Worm (Caenorhabditis elegans) whole organism, midembryonic: ENCODE data around the gene sdpn-1.

Experiments used
- T22C8.4 ChIP-seq: fragments of 200-800 bp; sonication (Bioruptor generic); IDR thresholded peaks from 2 replicates; pipeline ENCODE4 v1.3.6; 2022; ENCODE audit warnings: missing genetic modification characterization, missing compliant biosample characterization
- flt-1 ChIP-seq: fragments of 200-800 bp; sonication (Bioruptor generic); IDR thresholded peaks from 2 replicates; pipeline ENCODE4 v1.3.6; 2022; ENCODE audit warnings: missing genetic modification characterization, missing compliant biosample characterization
- klf-2 ChIP-seq: fragments of 200-800 bp; sonication (Bioruptor generic); conservative IDR thresholded peaks from 2 replicates; pipeline ENCODE4 v1.3.6; 2022; ENCODE audit warnings: missing genetic modification reagents, missing genetic modification characterization, missing compliant biosample characterization
- med-1 ChIP-seq: sonication (generic microtip); optimal IDR thresholded peaks from 2 replicates; lab custom pipeline; 2017; ENCODE audit warnings: missing genetic modification characterization, mild to moderate bottlenecking, missing compliant biosample characterization, antibody characterized with exemption, missing genetic modification reagents; ENCODE audit not compliant: insufficient read depth
- tab-1 ChIP-seq: fragments of 200-800 bp; sonication (Bioruptor generic); IDR thresholded peaks from 2 replicates; pipeline ENCODE4 v1.3.6; 2022; ENCODE audit warnings: missing genetic modification characterization, missing compliant biosample characterization
- ztf-23 ChIP-seq: fragments of 200-800 bp; sonication (Bioruptor generic); IDR thresholded peaks from 2 replicates; pipeline ENCODE4 v1.3.6; 2022; ENCODE audit warnings: missing genetic modification reagents, missing genetic modification characterization, missing compliant biosample characterization

- TF ChIP-seq ztf-23 (GFP tag; lab: Robert Waterston, UW), result no peak
- TF ChIP-seq flt-1, result 0 out of 2 replicates have a peak, but pooled peaks have one; percentile 63
- TF ChIP-seq T22C8.4 (GFP tag; lab: Robert Waterston, UW), result 0 out of 2 replicates have a peak, but pooled peaks have one; percentile 38
- TF ChIP-seq med-1 (GFP tag; lab: Kevin White, UChicago), result no peak
- no peak for TF ChIP-seq klf-2 (GFP tag; lab: Robert Waterston, UW)
- TF ChIP-seq tab-1 (GFP tag; lab: Robert Waterston, UW), result no peak
Observed at ce11 chrX:8029080-8029479, 31.1 kb upstream of the sdpn-1 start, which contains the start of gene C34D10.1.
